Fruit fly (Drosophila melanogaster) whole organism, wandering third instar larva: ENCODE data around the gene CG10311.

ENCODE experiments used
- CG32264 ChIP-seq: fragments of 200-800 bp; sonication (Bioruptor generic); optimal IDR thresholded peaks from 2 replicates; lab custom pipeline; 2016; ENCODE audit warnings: missing biosample characterization, missing genetic modification characterization
- CrebA ChIP-seq: fragments of 200-800 bp; sonication (Bioruptor generic); optimal IDR thresholded peaks from 2 replicates; lab custom pipeline; 2016; ENCODE audit warnings: missing biosample characterization, mild to moderate bottlenecking, missing genetic modification characterization, borderline replicate concordance
- Dfd ChIP-seq: fragments of >200 bp; optimal IDR thresholded peaks from 2 replicates; lab custom pipeline; 2017; ENCODE audit warnings: missing biosample characterization, missing genetic modification characterization
- Dif ChIP-seq: fragments of 200-275, 200-300 bp; sonication (Bioruptor generic); optimal IDR thresholded peaks from 2 replicates; lab custom pipeline; 2018; ENCODE audit warnings: missing biosample characterization, missing genetic modification characterization; ENCODE audit not compliant: partially characterized antibody
- GATAd ChIP-seq: sonication (Bioruptor generic); optimal IDR thresholded peaks from 2 replicates; lab custom pipeline; 2016; ENCODE audit warnings: missing biosample characterization, missing genetic modification characterization
- Hnf4 ChIP-seq: fragments of 200-800 bp; sonication (Bioruptor generic); optimal IDR thresholded peaks from 2 replicates; lab custom pipeline; 2016; ENCODE audit warnings: missing biosample characterization, mild to moderate bottlenecking, missing genetic modification characterization
- Hr78 ChIP-seq: fragments of >200 bp; optimal IDR thresholded peaks from 2 replicates; lab custom pipeline; 2017; ENCODE audit warnings: missing biosample characterization, missing genetic modification characterization
- Hr83 ChIP-seq: fragments of 200-300 bp; sonication (Bioruptor generic); optimal IDR thresholded peaks from 2 replicates; lab custom pipeline; 2016; ENCODE audit warnings: missing biosample characterization, mild to moderate bottlenecking, missing genetic modification characterization, moderate library complexity; ENCODE audit not compliant: poor library complexity, severe bottlenecking
- Jra ChIP-seq: sonication (Bioruptor generic); optimal IDR thresholded peaks from 2 replicates; lab custom pipeline; 2016; ENCODE audit warnings: missing biosample characterization, missing genetic modification characterization
- Mio ChIP-seq: sonication (Bioruptor generic); optimal IDR thresholded peaks from 2 replicates; lab custom pipeline; 2016; ENCODE audit warnings: missing biosample characterization, missing genetic modification characterization
- Myc ChIP-seq: fragments of >200 bp; optimal IDR thresholded peaks from 2 replicates; lab custom pipeline; 2017
- N ChIP-seq: fragments of >200 bp; optimal IDR thresholded peaks from 2 replicates; lab custom pipeline; 2018; ENCODE audit warnings: missing biosample characterization, missing external identifiers, missing genetic modification characterization
- OdsH ChIP-seq: fragments of 200-800 bp; sonication (Bioruptor generic); optimal IDR thresholded peaks from 2 replicates; lab custom pipeline; 2016; ENCODE audit warnings: missing biosample characterization, mild to moderate bottlenecking, missing genetic modification characterization
- Rel ChIP-seq, 2 experiments: fragments of 200-800 bp; sonication (Bioruptor generic) in 1 of 2; optimal IDR thresholded peaks; 2 replicates in 1 of 2; 3 replicates in 1 of 2; lab custom pipeline; 2016 to 2019; ENCODE audit warnings: mild to moderate bottlenecking in 2 of 2, missing biosample characterization in 2 of 2, missing genetic modification characterization in 2 of 2, moderate library complexity in 1 of 2
- Sp1 ChIP-seq: fragments of 200-800 bp; sonication (Bioruptor generic); optimal IDR thresholded peaks from 3 replicates; lab custom pipeline; 2019; ENCODE audit warnings: missing biosample characterization, mild to moderate bottlenecking, missing genetic modification characterization, moderate library complexity
- Vsx2 ChIP-seq: fragments of 200-300, 225-300 bp; sonication (Bioruptor generic); optimal IDR thresholded peaks from 2 replicates; lab custom pipeline; 2018; ENCODE audit warnings: missing biosample characterization, missing genetic modification characterization; ENCODE audit not compliant: partially characterized antibody
- brk ChIP-seq: fragments of 200-800 bp; sonication (Bioruptor generic); optimal IDR thresholded peaks from 2 replicates; lab custom pipeline; 2016; ENCODE audit warnings: missing biosample characterization, mild to moderate bottlenecking, missing genetic modification characterization
- dl ChIP-seq, 2 experiments: fragments of 175-275, 200-275 bp in 1 of 2; fragments of 200-275 bp in 1 of 2; sonication (Bioruptor generic); optimal IDR thresholded peaks; lab custom pipeline; 2018; ENCODE audit warnings: mild to moderate bottlenecking in 2 of 2, missing biosample characterization in 2 of 2, missing genetic modification characterization in 2 of 2, moderate library complexity in 2 of 2; ENCODE audit not compliant: partially characterized antibody in 2 of 2, insufficient read depth in 1 of 2
- foxo ChIP-seq, 2 experiments: fragments of 200-800 bp; sonication (Bioruptor generic); optimal IDR thresholded peaks; 2 replicates in 1 of 2; 3 replicates in 1 of 2; lab custom pipeline; 2016 to 2017; ENCODE audit warnings: missing biosample characterization in 2 of 2, missing genetic modification characterization in 2 of 2
- fru ChIP-seq: fragments of 200-800 bp; sonication (Bioruptor generic); optimal IDR thresholded peaks from 3 replicates; lab custom pipeline; 2016; ENCODE audit warnings: missing biosample characterization, mild to moderate bottlenecking, missing genetic modification characterization
- h ChIP-seq: fragments of 200-800 bp; sonication (Bioruptor generic); optimal IDR thresholded peaks from 3 replicates; lab custom pipeline; 2016; ENCODE audit warnings: missing biosample characterization, mild to moderate bottlenecking, missing genetic modification characterization
- jim ChIP-seq: fragments of 175-275, 200-325 bp; sonication (Bioruptor generic); optimal IDR thresholded peaks from 2 replicates; lab custom pipeline; 2016; ENCODE audit warnings: missing biosample characterization, mild to moderate bottlenecking, missing genetic modification characterization
- lola ChIP-seq: fragments of >200 bp; optimal IDR thresholded peaks from 2 replicates; lab custom pipeline; 2017; ENCODE audit warnings: missing biosample characterization, missing genetic modification characterization
- pan ChIP-seq: fragments of >200 bp; optimal IDR thresholded peaks from 2 replicates; lab custom pipeline; 2017
- psq ChIP-seq: fragments of 200-800 bp; sonication (Bioruptor generic); optimal IDR thresholded peaks from 3 replicates; lab custom pipeline; 2017; ENCODE audit warnings: missing biosample characterization, mild to moderate bottlenecking, missing genetic modification characterization, moderate library complexity
- sage ChIP-seq: fragments of 200-800 bp; sonication (Bioruptor generic); optimal IDR thresholded peaks from 2 replicates; lab custom pipeline; 2016; ENCODE audit warnings: missing biosample characterization, mild to moderate bottlenecking, missing genetic modification characterization
- sv ChIP-seq: fragments of 200-800 bp; sonication (Bioruptor generic); optimal IDR thresholded peaks from 3 replicates; lab custom pipeline; 2016; ENCODE audit warnings: missing biosample characterization, missing genetic modification characterization
- woc ChIP-seq: sonication (Bioruptor generic); optimal IDR thresholded peaks from 2 replicates; lab custom pipeline; 2016; ENCODE audit warnings: missing biosample characterization, mild to moderate bottlenecking, missing genetic modification characterization

CG10311 gene

DNA sequence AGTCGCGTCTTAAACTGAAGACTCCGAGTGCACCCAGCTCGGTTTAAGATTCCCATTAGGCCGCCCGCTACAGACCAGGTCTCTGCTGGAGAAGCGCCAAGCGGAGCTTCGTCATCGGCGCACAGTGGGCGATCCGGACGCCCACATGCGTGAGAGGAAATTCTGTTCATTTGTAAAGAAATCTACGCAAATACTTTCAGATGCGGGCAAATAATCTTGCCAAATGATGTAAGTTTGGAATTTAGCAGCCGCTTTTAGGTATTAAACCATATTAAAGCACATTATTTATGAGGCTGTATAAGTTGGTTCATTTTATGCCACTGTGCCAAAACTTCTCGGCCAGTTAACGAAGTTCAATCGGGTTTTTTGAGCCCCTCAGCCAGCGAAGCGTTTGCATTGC, 11.5 kb upstream of the CG10311 start, which contains the start of gene js:
Gene js (minus strand): TSS at position 19 of the 400 bp plus-strand sequence.
- TF ChIP-seq Rel (GFP tag; optimal IDR thresholded peaks at IDR 0.05; lab: Kevin White, UChicago) (no peak), Rel (tag; optimal IDR thresholded peaks at IDR 0.05; lab: Kevin White, UChicago) (no peak), Jra (GFP tag; lab: Kevin White, UChicago) (no peak), OdsH (GFP tag; lab: Kevin White, UChicago) (no peak), Vsx2 (GFP tag; lab: Kevin White, UChicago) (no peak), Dif (no peak), Hr78 (GFP tag; lab: Kevin White, UChicago) (no peak), Sp1 (GFP tag; lab: Kevin White, UChicago) (no peak), Hr83 (GFP tag; lab: Kevin White, UChicago) (no peak), lola (no peak), pan (lab: Kevin White, UChicago) (no peak), sage (GFP tag; lab: Kevin White, UChicago) (no peak), GATAd (no peak), CrebA (GFP tag; lab: Kevin White, UChicago) (no peak), psq (GFP tag; lab: Kevin White, UChicago) (no peak), Dfd (GFP tag; lab: Kevin White, UChicago) (no peak), CG32264 (GFP tag; lab: Kevin White, UChicago) (no peak), brk (GFP tag; lab: Kevin White, UChicago) (no peak), jim (GFP tag; lab: Kevin White, UChicago) (no peak), sv (no peak), Mio (GFP tag; lab: Kevin White, UChicago) (no peak)

DNA sequence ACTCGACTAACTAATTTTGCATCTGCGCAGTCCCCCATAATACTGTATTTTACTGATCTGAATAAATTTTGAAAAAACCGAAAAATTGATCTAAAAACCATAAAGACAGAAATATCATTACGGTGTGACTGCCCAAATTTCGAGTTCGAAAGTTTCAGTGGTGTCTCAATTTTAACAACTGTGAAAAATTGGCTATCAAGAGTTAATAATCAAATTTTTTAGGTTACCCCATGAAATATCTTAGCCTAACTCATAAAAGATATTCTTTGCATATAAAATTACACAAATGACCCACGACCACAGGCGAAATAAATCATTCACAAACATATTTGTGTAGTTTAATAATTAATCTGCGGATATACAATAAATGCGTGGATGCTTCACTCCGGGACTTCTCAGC, 3.2 kb upstream of the CG10311 start, which contains the start of gene CG42446:
Gene CG42446 (minus strand): TSS at position 101 of the 400 bp plus-strand sequence.
- TF ChIP-seq foxo (GFP tag; optimal IDR thresholded peaks at IDR 0.05; lab: Kevin White, UChicago) (no peak), Hr78 (GFP tag; lab: Kevin White, UChicago) (no peak), pan (lab: Kevin White, UChicago) (no peak), jim (GFP tag; lab: Kevin White, UChicago) (no peak), Dfd (GFP tag; lab: Kevin White, UChicago) (no peak), sv (no peak), N (GFP tag; lab: Kevin White, UChicago) (no peak), Jra (GFP tag; lab: Kevin White, UChicago) (no peak), sage (GFP tag; lab: Kevin White, UChicago) (no peak), Dif (no peak), CG32264 (GFP tag; lab: Kevin White, UChicago) (no peak)
- TF ChIP-seq, all 38 proteins: peak for 0

DNA sequence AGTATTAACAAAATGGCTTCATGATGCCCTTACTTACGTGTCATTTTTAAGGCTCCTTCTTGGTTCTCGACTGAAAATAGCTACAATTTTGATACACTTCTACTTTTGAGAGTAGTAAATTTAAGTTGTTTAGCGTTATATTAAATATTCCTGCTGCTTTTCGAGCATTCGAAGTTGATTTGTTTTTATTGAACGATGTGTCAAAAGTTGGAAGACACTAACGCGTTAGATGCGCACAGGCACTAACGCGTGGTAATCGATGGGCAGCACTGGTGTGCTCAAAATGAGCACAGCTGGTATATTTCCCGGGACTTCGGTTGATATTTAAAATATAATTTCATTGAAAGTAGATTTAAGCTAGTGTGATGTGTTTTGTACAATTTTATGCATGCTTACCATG, 2.3 kb upstream of the CG10311 start, which contains the start of gene CG17931:
Gene CG17931 (minus strand): TSS at position 369 of the 400 bp plus-strand sequence.
- TF ChIP-seq CrebA (GFP tag; lab: Kevin White, UChicago) (peak; percentile 38), Sp1 (GFP tag; lab: Kevin White, UChicago) (no peak), Vsx2 (GFP tag; lab: Kevin White, UChicago) (peak; percentile 27)

DNA sequence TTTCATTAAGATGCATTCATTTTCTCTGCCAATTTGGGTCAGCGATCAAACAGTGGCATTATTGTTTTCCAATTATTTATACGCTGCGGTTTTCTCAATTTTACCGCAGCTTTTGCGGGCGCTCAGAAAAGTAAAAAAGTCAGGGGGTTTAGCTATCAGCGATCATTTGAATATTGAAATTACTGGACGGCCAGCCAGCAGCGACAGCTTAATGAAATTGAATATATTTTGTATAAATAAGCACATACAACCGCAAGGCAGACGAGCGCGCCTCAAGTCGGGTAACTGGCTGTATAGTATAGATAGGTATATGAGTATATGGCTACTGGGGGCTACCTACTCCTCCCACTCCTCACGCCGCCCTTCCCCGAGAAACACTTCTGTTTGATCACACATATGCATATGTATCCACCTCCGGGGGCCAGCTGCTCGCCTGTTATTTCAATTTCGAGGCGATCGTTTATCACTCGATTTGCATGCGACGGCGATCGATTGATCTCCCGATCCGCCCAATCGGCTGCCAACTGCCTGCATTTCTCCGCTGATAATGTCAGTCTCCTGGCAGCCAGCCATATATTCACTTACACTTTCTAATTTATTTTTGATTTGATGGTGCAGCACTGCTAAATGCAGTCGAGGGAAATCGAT, 476 bp downstream of the CG10311 start:
- TF ChIP-seq h (GFP tag; lab: Kevin White, UChicago) (peak; percentile 14), N (GFP tag; lab: Kevin White, UChicago) (no peak), Rel (GFP tag; optimal IDR thresholded peaks at IDR 0.05; lab: Kevin White, UChicago) (no peak), Rel (tag; optimal IDR thresholded peaks at IDR 0.05; lab: Kevin White, UChicago) (peak; percentile 5)

DNA sequence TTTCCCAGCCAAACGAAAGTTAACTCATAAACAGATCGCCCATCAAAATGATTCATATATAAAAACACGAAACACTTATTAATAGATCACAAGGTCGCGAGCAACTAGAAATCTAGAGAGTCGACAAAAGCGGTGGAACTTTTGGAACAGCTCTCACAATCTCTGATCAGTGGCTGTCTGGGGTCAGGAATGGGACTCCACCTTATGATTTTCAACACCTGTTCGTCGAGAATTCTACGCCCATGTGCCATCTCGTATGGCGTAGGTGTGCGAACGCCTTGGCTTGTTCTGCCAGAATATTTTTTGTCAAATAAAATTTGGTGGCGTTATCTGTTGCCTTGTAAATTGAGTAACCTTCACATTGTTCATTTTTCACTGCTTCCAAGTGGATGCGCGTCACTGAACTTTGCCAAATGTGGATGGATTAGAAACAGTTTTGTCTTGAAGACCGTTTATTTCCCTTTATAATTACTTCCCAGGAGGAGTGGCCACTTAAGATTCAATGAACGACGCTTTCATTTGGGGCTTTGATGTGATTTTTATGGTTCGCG, 1.3 kb downstream of the CG10311 start:
- peak in 1 of 2 experiments; percentile 49 for TF ChIP-seq foxo (GFP tag; optimal IDR thresholded peaks at IDR 0.05; lab: Kevin White, UChicago)
- TF ChIP-seq Hr83 (GFP tag; lab: Kevin White, UChicago): peak; percentile 17
- no peak for TF ChIP-seq Myc (lab: Kevin White, UChicago)
- no peak for TF ChIP-seq Hnf4 (GFP tag; lab: Kevin White, UChicago)

DNA sequence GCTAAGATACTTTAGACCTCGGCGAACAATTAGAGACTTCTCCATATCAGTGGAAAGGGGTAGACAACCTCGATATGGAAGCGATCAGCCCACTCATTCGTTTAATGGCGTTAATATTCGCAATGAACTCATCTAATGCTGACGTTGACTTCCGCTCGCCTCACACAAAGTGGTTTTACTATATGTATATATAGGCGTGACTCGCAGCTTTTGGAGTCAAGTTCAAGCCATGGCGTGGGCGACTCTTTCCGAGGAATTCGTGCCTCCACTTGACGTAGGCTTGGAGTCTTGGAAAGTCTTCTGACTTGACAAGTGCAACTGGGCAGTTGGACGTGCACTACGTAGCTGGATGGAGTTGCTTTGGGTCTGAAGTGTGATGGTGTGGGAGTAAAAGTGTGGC, 3.1 kb downstream of the CG10311 start:
- TF ChIP-seq Rel (GFP tag; optimal IDR thresholded peaks at IDR 0.05; lab: Kevin White, UChicago) (no peak), Rel (tag; optimal IDR thresholded peaks at IDR 0.05; lab: Kevin White, UChicago) (no peak), Hnf4 (GFP tag; lab: Kevin White, UChicago) (no peak), brk (GFP tag; lab: Kevin White, UChicago) (no peak), sage (GFP tag; lab: Kevin White, UChicago) (no peak), h (GFP tag; lab: Kevin White, UChicago) (no peak), dl (GFP tag; optimal IDR thresholded peaks at IDR 0.05; lab: Kevin White, UChicago; ENCODE audit: insufficient read depth in 1 of 2, partially characterized antibody in 2 of 2) (no peak), pan (lab: Kevin White, UChicago) (no peak), fru (GFP tag; lab: Kevin White, UChicago) (no peak), jim (GFP tag; lab: Kevin White, UChicago) (no peak), woc (GFP tag; lab: Kevin White, UChicago) (no peak), GATAd (no peak), Hr78 (GFP tag; lab: Kevin White, UChicago) (no peak), Dfd (GFP tag; lab: Kevin White, UChicago) (no peak), Sp1 (GFP tag; lab: Kevin White, UChicago) (no peak)
